Worm (Caenorhabditis elegans) whole organism, midembryonic: ENCODE measurements around the gene F34D10.4.

Experiments used
- T22C8.4 ChIP-seq: fragments of 200-800 bp; sonication (Bioruptor generic); IDR thresholded peaks from 2 replicates; pipeline ENCODE4 v1.3.6; 2022; ENCODE audit warnings: missing genetic modification characterization, missing compliant biosample characterization
- cog-1 ChIP-seq: sonication (generic microtip); optimal IDR thresholded peaks from 2 replicates; lab custom pipeline; 2016; ENCODE audit warnings: missing genetic modification characterization, missing compliant biosample characterization
- flt-1 ChIP-seq: fragments of 200-800 bp; sonication (Bioruptor generic); IDR thresholded peaks from 2 replicates; pipeline ENCODE4 v1.3.6; 2022; ENCODE audit warnings: missing genetic modification characterization, missing compliant biosample characterization
- klf-2 ChIP-seq: fragments of 200-800 bp; sonication (Bioruptor generic); conservative IDR thresholded peaks from 2 replicates; pipeline ENCODE4 v1.3.6; 2022; ENCODE audit warnings: missing genetic modification reagents, missing genetic modification characterization, missing compliant biosample characterization
- med-1 ChIP-seq: sonication (generic microtip); optimal IDR thresholded peaks from 2 replicates; lab custom pipeline; 2017; ENCODE audit warnings: missing genetic modification characterization, mild to moderate bottlenecking, missing compliant biosample characterization, antibody characterized with exemption, missing genetic modification reagents; ENCODE audit not compliant: insufficient read depth
- ref-1 ChIP-seq: fragments of 200-800 bp; sonication (Bioruptor generic); conservative IDR thresholded peaks from 2 replicates; pipeline ENCODE4 v1.3.6; 2022; ENCODE audit warnings: missing genetic modification reagents, missing genetic modification characterization, missing compliant biosample characterization
- tab-1 ChIP-seq: fragments of 200-800 bp; sonication (Bioruptor generic); IDR thresholded peaks from 2 replicates; pipeline ENCODE4 v1.3.6; 2022; ENCODE audit warnings: missing genetic modification characterization, missing compliant biosample characterization
- ztf-29 ChIP-seq: fragments of 200-800 bp; sonication (Bioruptor generic); IDR thresholded peaks from 2 replicates; pipeline ENCODE4 v1.3.6; 2022; ENCODE audit warnings: missing genetic modification reagents, missing genetic modification characterization, missing compliant biosample characterization

ce11 chrIII:3736302-3736701 is at the start of gene F34D10.4:
- TF ChIP-seq flt-1 (GFP tag; lab: Robert Waterston, UW) = no peak
- TF ChIP-seq cog-1 (tag; lab: Kevin White, UChicago) = no peak
- TF ChIP-seq ref-1 (GFP tag; lab: Robert Waterston, UW) = no peak
- TF ChIP-seq tab-1 (GFP tag; lab: Robert Waterston, UW) = no peak
- no peak for TF ChIP-seq klf-2 (GFP tag; lab: Robert Waterston, UW)
- no peak for TF ChIP-seq med-1 (GFP tag; lab: Kevin White, UChicago)
- no peak for TF ChIP-seq T22C8.4
- TF ChIP-seq ztf-29 (GFP tag; lab: Robert Waterston, UW) = no peak
